Fruit fly (Drosophila melanogaster): ENCODE measurements around the gene Vha16-2.
A peak's percentile ranks its signal among the peaks of the same experiment; 100 is the strongest.

The Vha16-2 gene

dm6 chr3L:11474658-11475057, at the start of gene Vha16-2:
Vha16-2 (plus strand) TSS chr3L:11474958.
- TF ChIP-seq noc (tag; optimal IDR thresholded peaks at IDR 0.05), result no peak

dm6 chr3L:11428390-11428789, 46.4 kb upstream of the Vha16-2 start:
- TF ChIP-seq noc (tag; optimal IDR thresholded peaks at IDR 0.05), result no peak

DNA sequence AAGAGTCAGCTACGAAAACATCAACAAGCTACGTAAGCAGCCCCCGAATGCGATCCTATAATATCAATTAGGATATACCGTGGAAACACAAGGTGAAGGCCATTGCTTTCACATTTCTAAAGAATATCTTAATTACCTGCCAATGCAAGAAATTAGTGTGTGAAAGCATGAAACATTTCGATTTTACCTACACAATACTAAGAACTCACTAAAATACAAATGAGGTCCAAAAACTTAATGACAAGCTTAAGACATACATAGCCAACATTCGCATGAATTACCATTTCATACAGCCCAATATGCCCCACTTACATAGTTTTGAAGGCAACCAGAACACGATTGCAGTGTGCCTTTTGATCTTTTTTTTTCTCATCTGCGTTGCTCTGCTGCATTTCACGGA, 45.1 kb upstream of the Vha16-2 start:
- no peak for TF ChIP-seq noc (tag; optimal IDR thresholded peaks at IDR 0.05)

dm6 chr3L:11431251-11431925, 43.4 kb upstream of the Vha16-2 start:
- peak; percentile 82 for TF ChIP-seq noc (tag; optimal IDR thresholded peaks at IDR 0.05)

DNA sequence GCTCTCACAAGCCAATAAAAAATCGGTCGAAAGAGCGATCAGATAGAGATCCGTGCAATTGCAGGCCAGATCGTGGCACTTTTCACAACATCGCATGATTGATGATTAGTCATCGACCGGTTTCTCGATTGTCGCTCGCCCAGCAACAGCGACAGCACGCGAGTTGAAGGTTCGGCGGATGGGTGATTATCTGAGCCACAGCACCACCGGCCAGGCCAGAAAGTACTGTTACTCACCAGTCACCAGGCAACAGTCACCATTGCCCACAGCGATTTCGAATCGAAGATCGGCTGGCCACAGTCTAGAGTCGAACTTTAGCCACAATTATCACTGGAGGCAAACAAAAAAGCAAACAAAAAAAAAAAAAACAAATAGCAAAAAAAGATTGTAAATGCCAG, 42.8 kb upstream of the Vha16-2 start:
- no peak for TF ChIP-seq noc (tag; optimal IDR thresholded peaks at IDR 0.05)

DNA sequence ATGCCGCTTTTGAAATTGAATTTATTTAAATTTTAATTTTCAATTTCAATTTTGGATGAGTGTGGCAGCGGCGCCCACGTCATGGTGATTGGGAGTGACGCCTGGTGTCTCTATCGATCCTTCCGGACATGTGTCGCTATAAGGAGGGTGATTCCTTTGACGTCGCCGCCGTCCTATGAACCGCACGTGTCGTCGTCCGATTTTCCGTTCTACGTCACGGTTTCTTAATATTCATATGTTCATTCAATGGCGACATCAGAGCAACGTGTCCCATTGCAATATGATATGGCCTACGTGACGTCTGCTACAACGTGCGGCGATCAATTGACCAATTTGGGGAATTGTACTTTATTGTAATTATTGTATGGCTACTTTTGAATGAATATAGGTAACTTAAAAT, 42.3 kb upstream of the Vha16-2 start:
- no peak for TF ChIP-seq noc (tag; optimal IDR thresholded peaks at IDR 0.05)

DNA sequence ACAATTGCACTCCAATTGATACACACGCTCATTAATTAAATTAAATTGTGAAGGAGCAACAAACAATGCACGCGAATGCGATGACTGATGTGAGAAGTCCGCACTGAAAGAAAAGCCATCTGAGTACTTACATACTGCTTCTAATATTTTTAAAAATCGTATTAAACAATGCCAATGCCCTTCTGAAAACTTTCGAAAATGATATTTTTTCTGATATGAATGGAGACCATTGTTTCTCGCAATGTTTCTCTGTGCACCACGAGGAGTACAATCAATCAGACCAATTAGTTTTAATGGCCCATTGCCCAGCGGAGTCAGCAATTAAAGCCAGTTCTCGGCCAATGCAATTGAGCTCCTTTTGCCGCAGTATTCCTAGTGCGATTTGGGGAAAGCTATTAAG, 41.6 kb upstream of the Vha16-2 start:
- TF ChIP-seq noc (tag; optimal IDR thresholded peaks at IDR 0.05), result no peak

DNA sequence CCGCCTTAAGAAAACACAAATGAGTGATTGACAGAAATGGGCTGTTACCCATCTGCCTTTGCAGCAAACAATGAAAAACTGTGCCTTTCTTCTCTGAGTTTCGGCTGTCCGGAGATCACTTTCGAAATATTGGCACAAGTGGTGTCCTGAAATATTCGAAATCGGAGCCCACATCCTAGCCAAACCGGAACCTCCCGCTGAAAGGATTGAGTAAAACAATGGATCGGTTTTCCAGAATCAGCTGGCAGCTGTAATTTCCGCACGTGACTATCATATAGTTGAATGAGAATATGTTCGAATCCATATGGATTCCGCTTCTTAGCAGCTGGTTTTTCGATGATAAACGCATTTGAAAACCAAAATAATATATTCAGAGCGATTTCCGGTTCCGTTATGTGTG, 40.6 kb upstream of the Vha16-2 start:
- no peak for TF ChIP-seq noc (tag; optimal IDR thresholded peaks at IDR 0.05)

- no peak for TF ChIP-seq noc (tag; optimal IDR thresholded peaks at IDR 0.05)
Observed at dm6 chr3L:11435376-11435775, 39.4 kb upstream of the Vha16-2 start, which contains the start of gene CG6149. CG6149 (minus strand) TSS chr3L:11435476.

DNA sequence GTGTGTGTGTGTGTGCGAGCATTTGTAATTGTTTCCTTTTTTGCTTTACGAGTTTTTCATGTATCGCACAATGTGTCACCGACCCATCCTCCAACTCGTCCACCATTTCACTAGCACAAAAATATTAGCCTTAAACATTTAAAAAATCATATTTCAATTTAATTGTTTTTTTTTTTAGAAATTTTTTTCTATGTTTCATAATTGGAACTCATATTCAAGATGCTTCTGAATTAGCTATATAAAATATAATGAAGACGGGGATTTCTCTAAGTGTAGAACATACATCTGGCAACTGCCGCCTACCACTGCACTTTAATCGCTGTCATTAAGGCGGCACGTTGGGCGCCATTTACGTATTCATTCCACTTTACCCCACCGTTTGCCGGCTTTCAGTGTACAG, 35.2 kb upstream of the Vha16-2 start:
- TF ChIP-seq noc (tag; optimal IDR thresholded peaks at IDR 0.05), result no peak

DNA sequence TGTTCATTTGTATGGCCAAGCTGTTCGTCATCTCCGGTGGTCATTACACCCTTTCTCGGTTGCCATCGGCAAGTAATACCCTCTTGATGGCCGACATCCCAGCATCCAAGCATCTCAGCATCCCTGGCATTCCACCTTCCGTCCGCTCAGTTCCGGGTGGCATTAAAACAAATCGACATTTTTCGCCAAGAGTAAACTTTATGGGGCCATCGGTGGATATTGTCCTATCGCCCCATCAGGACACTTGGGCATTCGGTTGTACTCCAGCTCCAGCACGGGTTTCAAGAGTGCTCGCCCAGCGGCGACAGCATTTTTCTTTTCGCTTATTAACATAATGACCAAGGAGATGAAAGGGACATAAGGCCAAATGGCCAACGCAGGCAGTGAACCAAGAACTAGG, 34.5 kb upstream of the Vha16-2 start:
- no peak for TF ChIP-seq noc (tag; optimal IDR thresholded peaks at IDR 0.05)

DNA sequence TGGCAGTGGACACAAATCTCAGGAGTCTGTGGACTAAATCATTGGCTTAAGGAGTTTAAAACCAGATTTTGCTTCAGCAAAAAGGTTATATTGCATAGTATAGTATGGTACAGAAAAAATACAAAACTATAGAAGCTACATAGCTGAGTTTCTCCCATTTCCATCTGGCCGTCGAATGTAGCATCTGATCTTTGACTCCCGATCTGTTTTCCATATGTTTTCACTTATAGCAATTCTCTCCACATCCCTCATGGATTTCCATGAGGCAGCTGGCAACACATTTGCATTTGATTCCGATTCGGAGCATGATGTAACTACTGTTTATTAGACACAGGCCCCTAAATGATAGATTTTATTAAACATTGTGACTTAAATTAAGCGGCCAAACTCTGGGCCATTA, 34.0 kb upstream of the Vha16-2 start:
- no peak for TF ChIP-seq noc (tag; optimal IDR thresholded peaks at IDR 0.05)

DNA sequence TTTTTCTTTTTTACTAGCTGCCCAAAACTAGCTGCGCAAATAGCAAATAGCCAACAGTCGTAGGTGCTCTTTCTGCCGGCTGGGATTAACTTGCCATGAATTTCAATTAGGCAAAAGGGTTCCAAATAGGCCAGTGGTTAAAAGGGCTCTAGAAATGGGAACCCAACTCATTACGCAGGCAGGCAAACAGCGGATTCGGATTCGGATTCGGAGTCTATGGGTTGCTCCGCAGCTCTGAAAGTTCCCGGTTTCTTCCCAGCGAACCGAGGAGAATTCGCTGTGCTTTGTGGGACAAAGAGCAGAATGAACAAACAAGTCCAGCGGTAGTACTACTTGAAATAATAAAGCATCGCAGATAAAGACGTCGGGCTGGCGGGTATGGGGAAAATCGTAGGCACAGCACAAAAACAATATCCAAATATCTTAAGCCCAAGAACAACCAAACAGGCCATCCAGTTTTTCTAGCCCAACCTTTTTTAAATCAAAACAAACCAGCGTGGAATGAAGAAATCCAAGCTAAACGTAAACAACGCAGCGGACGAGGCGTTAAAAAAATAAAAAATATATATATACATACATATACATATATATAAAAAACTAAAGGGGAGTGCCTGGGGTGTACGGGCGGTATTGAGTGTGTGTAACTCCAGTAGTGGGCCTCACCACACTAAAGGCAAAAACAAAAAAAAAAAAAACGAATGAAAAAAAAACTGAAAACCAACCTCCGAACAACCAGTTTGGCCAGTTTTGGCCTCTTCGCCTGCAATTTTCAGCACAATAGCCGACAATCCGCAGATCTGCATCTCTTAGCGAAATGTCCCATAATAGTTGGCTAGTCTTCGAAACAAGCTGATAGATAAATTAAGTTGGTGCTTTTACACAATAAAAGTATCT, 32.6 kb upstream of the Vha16-2 start:
- TF ChIP-seq noc (tag; optimal IDR thresholded peaks at IDR 0.05), result no peak

dm6 chr3L:11443474-11444080, 31.2 kb upstream of the Vha16-2 start:
- no peak for TF ChIP-seq noc (tag; optimal IDR thresholded peaks at IDR 0.05)

DNA sequence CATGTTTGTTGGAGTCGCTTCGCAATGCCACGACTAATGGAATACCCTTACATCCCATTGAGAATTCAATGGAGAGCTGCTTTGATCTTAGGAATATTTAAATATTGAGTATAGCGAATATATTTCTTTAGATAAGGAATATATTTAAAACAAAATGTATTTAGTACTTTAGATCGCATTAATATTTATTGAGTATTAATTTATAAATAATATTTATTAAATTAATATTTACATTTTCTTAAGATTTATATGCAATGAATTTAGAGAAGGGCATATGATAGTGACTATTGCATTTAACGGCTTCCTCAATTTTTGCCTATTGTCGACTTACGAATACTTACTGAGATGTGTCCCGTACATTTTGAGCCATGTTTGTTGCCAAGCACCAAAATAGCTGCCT, 30.6 kb upstream of the Vha16-2 start:
- peak; percentile 3 for TF ChIP-seq noc (tag; optimal IDR thresholded peaks at IDR 0.05)

dm6 chr3L:11444861-11445260, 29.9 kb upstream of the Vha16-2 start, which contains the start of gene CG7557:
CG7557 (plus strand) TSS chr3L:11445161.
- no peak for TF ChIP-seq noc (tag; optimal IDR thresholded peaks at IDR 0.05)

Data from whole organism, larva.